Fruit fly (Drosophila melanogaster) whole organism, pupa: ENCODE measurements around the gene CG7376.

Experiments
- CG10348 ChIP-seq: fragments of 200-800 bp; sonication (Bioruptor generic); IDR thresholded peaks from 2 replicates; pipeline ENCODE4 v1.3.6; 2022; ENCODE audit warnings: missing biosample characterization, missing genetic modification characterization
- CG12605 ChIP-seq: fragments of 200-800 bp; sonication (Bioruptor generic); IDR thresholded peaks from 2 replicates; pipeline ENCODE4 v1.3.6; 2022; ENCODE audit warnings: missing biosample characterization, missing genetic modification characterization
- CG13204 ChIP-seq: fragments of 200-800 bp; sonication (Bioruptor generic); optimal IDR thresholded peaks from 2 replicates; lab custom pipeline; 2018; ENCODE audit warnings: missing biosample characterization, mild to moderate bottlenecking, missing genetic modification characterization, moderate library complexity
- CG14655 ChIP-seq: fragments of 200-800 bp; sonication (Bioruptor generic); optimal IDR thresholded peaks from 3 replicates; lab custom pipeline; 2017; ENCODE audit warnings: mild to moderate bottlenecking, missing biosample characterization, missing genetic modification reagents, missing genetic modification characterization
- CG15710 ChIP-seq: fragments of 200-800 bp; sonication (Bioruptor generic); optimal IDR thresholded peaks from 2 replicates; lab custom pipeline; 2018; ENCODE audit warnings: missing biosample characterization, mild to moderate bottlenecking, missing genetic modification characterization, moderate library complexity
- CG17806 ChIP-seq: fragments of 200-800 bp; sonication (Bioruptor generic); optimal IDR thresholded peaks from 2 replicates; lab custom pipeline; 2018; ENCODE audit warnings: missing biosample characterization, mild to moderate bottlenecking, missing genetic modification characterization, moderate library complexity
- CG32121 ChIP-seq: fragments of 200-800 bp; sonication (Bioruptor generic); IDR thresholded peaks from 2 replicates; pipeline ENCODE4 v1.3.6; 2022; ENCODE audit warnings: missing biosample characterization, missing genetic modification characterization
- CG34367 ChIP-seq: fragments of 200-800 bp; sonication (Bioruptor generic); optimal IDR thresholded peaks from 2 replicates; lab custom pipeline; 2018; ENCODE audit warnings: missing biosample characterization, mild to moderate bottlenecking, missing genetic modification characterization
- CG4496 ChIP-seq: fragments of 200-800 bp; sonication (Bioruptor generic); IDR thresholded peaks from 3 replicates; pipeline ENCODE4 v1.3.6; 2022; ENCODE audit warnings: missing biosample characterization, missing genetic modification characterization
- CG8159 ChIP-seq: fragments of 200-800 bp; sonication (Bioruptor generic); optimal IDR thresholded peaks from 3 replicates; lab custom pipeline; 2018; ENCODE audit warnings: missing biosample characterization, mild to moderate bottlenecking, missing genetic modification characterization, moderate library complexity
- CG8301 ChIP-seq: fragments of 200-800 bp; sonication (Bioruptor generic); optimal IDR thresholded peaks from 2 replicates; lab custom pipeline; 2018; ENCODE audit warnings: missing biosample characterization, mild to moderate bottlenecking, missing genetic modification characterization
- CG9948 ChIP-seq: fragments of 200-800 bp; sonication (Bioruptor generic); optimal IDR thresholded peaks from 2 replicates; lab custom pipeline; 2018; ENCODE audit warnings: missing biosample characterization, mild to moderate bottlenecking, missing genetic modification characterization, moderate library complexity
- D1 ChIP-seq: fragments of 200-800 bp; sonication (Bioruptor generic); optimal IDR thresholded peaks from 2 replicates; lab custom pipeline; 2018; ENCODE audit warnings: missing biosample characterization, mild to moderate bottlenecking, missing genetic modification characterization, moderate library complexity
- EcR ChIP-seq: fragments of 200-800 bp; sonication (Bioruptor generic); optimal IDR thresholded peaks from 3 replicates; lab custom pipeline; 2019; ENCODE audit warnings: missing biosample characterization, missing genetic modification characterization, mild to moderate bottlenecking, moderate library complexity, missing genetic modification reagents
- Ets98B ChIP-seq: fragments of 200-800 bp; sonication (Bioruptor generic); IDR thresholded peaks from 2 replicates; pipeline ENCODE4 v1.3.6; 2022; ENCODE audit warnings: missing biosample characterization, missing genetic modification characterization
- Pif1A ChIP-seq: fragments of 200-800 bp; sonication (Bioruptor generic); optimal IDR thresholded peaks from 3 replicates; lab custom pipeline; 2016; ENCODE audit warnings: missing biosample characterization, missing genetic modification characterization
- Pif1B ChIP-seq: fragments of 200-800 bp; sonication (Bioruptor generic); optimal IDR thresholded peaks from 3 replicates; lab custom pipeline; 2016; ENCODE audit warnings: missing biosample characterization, missing genetic modification characterization
- Snoo ChIP-seq: fragments of 200-800 bp; sonication (Bioruptor generic); optimal IDR thresholded peaks from 3 replicates; lab custom pipeline; 2017; ENCODE audit warnings: missing biosample characterization, mild to moderate bottlenecking, missing genetic modification characterization, inconsistent platforms
- fd96Ca ChIP-seq: fragments of 200-800 bp; sonication (Bioruptor generic); IDR thresholded peaks from 3 replicates; pipeline ENCODE4 v1.3.6; 2022; ENCODE audit warnings: missing biosample characterization, missing genetic modification characterization
- gl ChIP-seq: fragments of 200-800 bp; sonication (Bioruptor generic); optimal IDR thresholded peaks from 2 replicates; lab custom pipeline; 2018; ENCODE audit warnings: missing biosample characterization, mild to moderate bottlenecking, missing genetic modification characterization
- rn ChIP-seq: fragments of 200-800 bp; sonication (Bioruptor generic); IDR thresholded peaks from 2 replicates; pipeline ENCODE4 v1.3.6; 2022; ENCODE audit warnings: missing biosample characterization, missing genetic modification characterization

Gene CG7376

dm6 chr3L:6162483-6163128 is 11.4 kb upstream of the CG7376 start, which contains the start of gene Prdm13:
Gene Prdm13 (plus strand): TSS chr3L:6163127.
- TF ChIP-seq CG32121: no peak
- TF ChIP-seq CG13204: no peak
- TF ChIP-seq CG12605 (GFP tag; lab: Robert Waterston, UW): no peak
- TF ChIP-seq rn (GFP tag; lab: Robert Waterston, UW): no peak
- TF ChIP-seq Snoo (tag; lab: Kevin White, UChicago): no peak

dm6 chr3L:6181776-6182175 is 7.7 kb downstream of the CG7376 start, which contains the start of gene CG10274:
Gene CG10274 (minus strand): TSS chr3L:6181829.
- TF ChIP-seq CG12605 (GFP tag; lab: Robert Waterston, UW) (no peak), CG9948 (tag; lab: Kevin White, UChicago) (peak; percentile 52), CG32121 (peak; percentile 17; the same call in 1 of the 2 replicates), CG15710 (tag; lab: Kevin White, UChicago) (peak; percentile 72), CG4496 (GFP tag; lab: Robert Waterston, UW) (peak; percentile 59; the same call in 2 of the 3 replicates), CG17806 (peak; percentile 40)

- TF ChIP-seq CG14655 (GFP tag; lab: Kevin White, UChicago) (peak; percentile 88), CG12605 (GFP tag; lab: Robert Waterston, UW) (peak; percentile 91), Snoo (tag; lab: Kevin White, UChicago) (peak; percentile 84), D1 (no peak), CG4496 (GFP tag; lab: Robert Waterston, UW) (peak; percentile 92), CG13204 (no peak), CG8159 (tag; lab: Kevin White, UChicago) (peak; percentile 82), Ets98B (GFP tag; lab: Robert Waterston, UW) (peak; percentile 94), rn (GFP tag; lab: Robert Waterston, UW) (peak; percentile 86), CG17806 (peak; percentile 82), CG34367 (tag; lab: Kevin White, UChicago) (peak; percentile 81), CG15710 (tag; lab: Kevin White, UChicago) (peak; percentile 81), CG32121 (peak; percentile 92), fd96Ca (GFP tag; lab: Robert Waterston, UW) (peak; percentile 92), CG10348 (GFP tag; lab: Robert Waterston, UW) (peak; percentile 36; the same call in 1 of the 2 replicates), CG9948 (tag; lab: Kevin White, UChicago) (peak; percentile 81), CG8301 (tag; lab: Kevin White, UChicago) (peak; percentile 80), Pif1A (no peak), EcR (GFP tag; lab: Kevin White, UChicago) (no peak), gl (tag; lab: Kevin White, UChicago) (peak; percentile 76), Pif1B (GFP tag; lab: Kevin White, UChicago) (peak; percentile 93)
Observed at dm6 chr3L:6184884-6185438, 10.9 kb downstream of the CG7376 start, which contains the start of the genes D19B and CG43293. Gene D19B (minus strand): TSS chr3L:6184920. Gene CG43293 (plus strand): TSS chr3L:6185189.

dm6 chr3L:6188995-6189927 is 15.2 kb downstream of the CG7376 start, which contains the start of the genes D19A and CG7386:
Gene D19A (minus strand): TSS chr3L:6189123.
Gene CG7386 (plus strand): TSS chr3L:6189745.
- TF ChIP-seq Ets98B (GFP tag; lab: Robert Waterston, UW) (peak; percentile 59), CG9948 (tag; lab: Kevin White, UChicago) (peak; percentile 11), Snoo (tag; lab: Kevin White, UChicago) (peak; percentile 11), CG14655 (GFP tag; lab: Kevin White, UChicago) (no peak), CG8159 (tag; lab: Kevin White, UChicago) (peak; percentile 52), Pif1B (GFP tag; lab: Kevin White, UChicago) (no peak), CG32121 (peak; percentile 38; the same call in 1 of the 2 replicates), CG10348 (GFP tag; lab: Robert Waterston, UW) (no peak), EcR (GFP tag; lab: Kevin White, UChicago) (peak; percentile 1), CG8301 (tag; lab: Kevin White, UChicago) (peak; percentile 9), CG13204 (no peak), rn (GFP tag; lab: Robert Waterston, UW) (peak; percentile 43; the same call in 1 of the 2 replicates), CG4496 (GFP tag; lab: Robert Waterston, UW) (peak; percentile 77), CG17806 (peak; percentile 22), CG12605 (GFP tag; lab: Robert Waterston, UW) (peak; percentile 48; the same call in 1 of the 2 replicates), CG15710 (tag; lab: Kevin White, UChicago) (peak; percentile 28), fd96Ca (GFP tag; lab: Robert Waterston, UW) (peak; percentile 30; the same call in 1 of the 3 replicates), Pif1A (no peak)
